Worm (Caenorhabditis elegans) whole organism, L4/young adult: ENCODE results near the gene ech-9.

Experiments used
- W03F9.2 ChIP-seq: fragments of 150-350 bp; optimal IDR thresholded peaks from 2 replicates; lab custom pipeline; 2014; ENCODE audit warnings: missing biosample characterization, missing genetic modification characterization
- him-1 ChIP-seq: sonication (generic microtip); optimal IDR thresholded peaks from 2 replicates; lab custom pipeline; 2016; ENCODE audit warnings: missing genotype, missing genetic modification reagents, missing genetic modification characterization, missing compliant biosample characterization

DNA sequence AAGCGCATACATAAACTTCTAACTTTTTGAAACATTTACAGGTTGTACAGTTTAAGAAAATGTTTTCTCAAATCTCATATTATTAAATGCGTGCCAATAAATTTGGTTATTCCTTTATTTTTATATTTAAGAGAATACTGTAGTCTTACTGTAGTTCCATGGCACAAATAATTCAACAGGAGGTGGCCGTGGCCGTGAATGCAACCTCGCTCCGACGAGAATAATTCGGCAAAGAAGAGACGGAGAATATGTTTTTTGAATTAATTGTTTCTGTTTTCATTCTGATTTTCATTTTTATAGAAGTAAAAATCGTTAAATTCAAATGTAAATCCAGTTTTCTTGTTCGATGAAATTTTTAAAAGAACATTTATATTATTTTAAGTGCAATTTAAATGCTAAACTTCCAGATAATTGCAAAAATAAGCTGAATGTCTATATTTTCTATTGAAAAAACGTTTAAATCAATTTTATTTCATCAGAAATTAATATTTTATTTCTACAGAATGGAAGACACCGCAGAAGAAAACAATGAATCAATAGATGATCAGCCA, 37.7 kb downstream of the ech-9 start, which contains the start of gene gon-4:
- TF ChIP-seq W03F9.2 (peak; percentile 50), him-1 (tag; lab: Kevin White, UChicago) (no peak)
